Worm (Caenorhabditis elegans) whole organism, mixed stage, embryonic: Measurements from ENCODE around the gene F46E10.18.

Experiments used
- blmp-1 ChIP-seq: fragments of 150-350 bp; optimal IDR thresholded peaks from 2 replicates; lab custom pipeline; 2014; ENCODE audit warnings: missing biosample characterization, missing genetic modification characterization
- elt-1 ChIP-seq: sonication (generic microtip); optimal IDR thresholded peaks from 2 replicates; lab custom pipeline; 2017; ENCODE audit warnings: missing genetic modification characterization, mild to moderate bottlenecking, missing compliant biosample characterization, antibody characterized with exemption, moderate library complexity, borderline replicate concordance; ENCODE audit not compliant: insufficient read depth

DNA sequence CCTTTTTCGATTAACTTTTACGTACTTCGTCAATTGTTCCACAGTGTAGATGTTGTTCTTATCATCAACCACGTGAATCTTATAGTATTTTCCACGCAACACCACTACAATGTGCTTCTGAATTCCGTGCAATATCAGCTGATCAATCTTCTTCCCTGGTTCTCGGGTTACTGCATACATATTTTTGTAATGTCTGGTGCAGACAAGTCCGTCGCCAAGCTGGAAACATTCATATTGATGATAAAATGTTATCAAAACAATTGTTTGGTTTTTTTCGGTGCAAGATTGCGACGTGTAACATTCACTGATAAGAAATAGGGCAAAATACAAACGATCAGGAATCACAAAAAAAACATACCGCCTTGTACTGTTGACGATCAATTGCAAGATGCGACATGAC, 28.3 kb upstream of the F46E10.18 start:
- TF ChIP-seq elt-1 (no peak), blmp-1 (no peak)
